Worm (Caenorhabditis elegans) whole organism, young adult: ENCODE results near the gene mccc-2.

ENCODE experiments used
- D2030.7 ChIP-seq: fragments of 200-800 bp; sonication (Bioruptor generic); IDR thresholded peaks from 2 replicates; pipeline ENCODE4 v1.3.6; 2022; ENCODE audit warnings: missing genetic modification reagents, missing genetic modification characterization, missing compliant biosample characterization
- ceh-79 ChIP-seq: sonication (generic microtip); optimal IDR thresholded peaks from 2 replicates; lab custom pipeline; 2017; ENCODE audit warnings: mild to moderate bottlenecking, missing genetic modification characterization, missing compliant biosample characterization
- ceh-91 ChIP-seq: fragments of 200-800 bp; sonication (Bioruptor generic); IDR thresholded peaks from 2 replicates; pipeline ENCODE4 v1.3.6; 2022; ENCODE audit warnings: missing genetic modification reagents, missing genetic modification characterization, missing compliant biosample characterization
- fkh-3 ChIP-seq: sonication (generic microtip); optimal IDR thresholded peaks from 2 replicates; lab custom pipeline; 2016; ENCODE audit warnings: mild to moderate bottlenecking, missing genetic modification characterization, missing compliant biosample characterization
- unc-62 ChIP-seq: fragments of 150-350 bp; optimal IDR thresholded peaks from 2 replicates; lab custom pipeline; 2014; ENCODE audit warnings: missing biosample characterization, missing genetic modification reagents, missing genetic modification characterization
- zfh-2 ChIP-seq: fragments of 200-800 bp; sonication (Bioruptor generic); conservative IDR thresholded peaks from 2 replicates; pipeline ENCODE4 v1.3.6; 2022; ENCODE audit warnings: missing genetic modification reagents, missing genetic modification characterization, missing compliant biosample characterization

- TF ChIP-seq D2030.7 (GFP tag; lab: Robert Waterston, UW) (no peak), zfh-2 (GFP tag; lab: Robert Waterston, UW) (no peak), fkh-3 (tag; lab: Kevin White, UChicago) (no peak), ceh-91 (GFP tag; lab: Robert Waterston, UW) (no peak), unc-62 (no peak), ceh-79 (tag; lab: Kevin White, UChicago) (no peak)
Measured at ce11 chrIII:9072704-9073103, 16.5 kb downstream of the mccc-2 start.
